Fruit fly (Drosophila melanogaster) whole organism, prepupa: ENCODE measurements around the gene Enoph.

Experiments
- CG6808 ChIP-seq: fragments of 200-800 bp; sonication (Bioruptor generic); optimal IDR thresholded peaks from 3 replicates; lab custom pipeline; 2017; ENCODE audit warnings: missing biosample characterization, missing genetic modification characterization, mild to moderate bottlenecking, moderate library complexity, missing genetic modification reagents
- CG6854 ChIP-seq: fragments of 200-800 bp; sonication (Bioruptor generic); optimal IDR thresholded peaks from 2 replicates; lab custom pipeline; 2017; ENCODE audit warnings: missing biosample characterization, mild to moderate bottlenecking, missing genetic modification characterization
- Hr38 ChIP-seq: sonication (Bioruptor generic); optimal IDR thresholded peaks from 2 replicates; lab custom pipeline; 2016; ENCODE audit warnings: missing biosample characterization, missing genetic modification characterization
- Smox ChIP-seq: fragments of 200-800 bp; sonication (Bioruptor generic); optimal IDR thresholded peaks from 3 replicates; lab custom pipeline; 2016; ENCODE audit warnings: missing biosample characterization, missing genetic modification characterization
- fkh ChIP-seq: fragments of 200-800 bp; sonication (Bioruptor generic); optimal IDR thresholded peaks from 3 replicates; lab custom pipeline; 2017; ENCODE audit warnings: missing biosample characterization, mild to moderate bottlenecking, missing genetic modification characterization, moderate library complexity
- lz ChIP-seq: fragments of 200-800 bp; sonication (Bioruptor generic); optimal IDR thresholded peaks from 3 replicates; lab custom pipeline; 2016; ENCODE audit warnings: missing biosample characterization, missing genetic modification characterization

- TF ChIP-seq CG6854 (GFP tag; lab: Kevin White, UChicago) (no peak), Smox (GFP tag; lab: Kevin White, UChicago) (no peak), lz (GFP tag; lab: Kevin White, UChicago) (no peak), fkh (no peak), CG6808 (GFP tag; lab: Kevin White, UChicago) (no peak), Hr38 (GFP tag; lab: Kevin White, UChicago) (no peak)
Observed at dm6 chr3R:5287965-5288364, 31.5 kb upstream of the Enoph start.
